Fruit fly (Drosophila melanogaster) whole organism, wandering third instar larva: ENCODE measurements around the gene CG18301.

ENCODE experiments used
- GATAd ChIP-seq: sonication (Bioruptor generic); optimal IDR thresholded peaks from 2 replicates; lab custom pipeline; 2016; ENCODE audit warnings: missing biosample characterization, missing genetic modification characterization
- Hr83 ChIP-seq: fragments of 200-300 bp; sonication (Bioruptor generic); optimal IDR thresholded peaks from 2 replicates; lab custom pipeline; 2016; ENCODE audit warnings: missing biosample characterization, mild to moderate bottlenecking, missing genetic modification characterization, moderate library complexity; ENCODE audit not compliant: poor library complexity, severe bottlenecking
- Rel ChIP-seq, 2 experiments: fragments of 200-800 bp; sonication (Bioruptor generic) in 1 of 2; optimal IDR thresholded peaks; 2 replicates in 1 of 2; 3 replicates in 1 of 2; lab custom pipeline; 2016 to 2019; ENCODE audit warnings: mild to moderate bottlenecking in 2 of 2, missing biosample characterization in 2 of 2, missing genetic modification characterization in 2 of 2, moderate library complexity in 1 of 2
- dl ChIP-seq, 2 experiments: fragments of 175-275, 200-275 bp in 1 of 2; fragments of 200-275 bp in 1 of 2; sonication (Bioruptor generic); optimal IDR thresholded peaks; lab custom pipeline; 2018; ENCODE audit warnings: mild to moderate bottlenecking in 2 of 2, missing biosample characterization in 2 of 2, missing genetic modification characterization in 2 of 2, moderate library complexity in 2 of 2; ENCODE audit not compliant: partially characterized antibody in 2 of 2, insufficient read depth in 1 of 2
- dsf ChIP-seq: sonication (Bioruptor generic); optimal IDR thresholded peaks from 2 replicates; lab custom pipeline; 2016; ENCODE audit warnings: missing biosample characterization, missing genetic modification characterization, borderline replicate concordance
- ey ChIP-seq: fragments of 200-800 bp; sonication (Bioruptor generic); optimal IDR thresholded peaks from 2 replicates; lab custom pipeline; 2016; ENCODE audit warnings: missing biosample characterization, missing genetic modification characterization
- fru ChIP-seq: fragments of 200-800 bp; sonication (Bioruptor generic); optimal IDR thresholded peaks from 3 replicates; lab custom pipeline; 2016; ENCODE audit warnings: missing biosample characterization, mild to moderate bottlenecking, missing genetic modification characterization
- h ChIP-seq: fragments of 200-800 bp; sonication (Bioruptor generic); optimal IDR thresholded peaks from 3 replicates; lab custom pipeline; 2016; ENCODE audit warnings: missing biosample characterization, mild to moderate bottlenecking, missing genetic modification characterization
- jim ChIP-seq: fragments of 175-275, 200-325 bp; sonication (Bioruptor generic); optimal IDR thresholded peaks from 2 replicates; lab custom pipeline; 2016; ENCODE audit warnings: missing biosample characterization, mild to moderate bottlenecking, missing genetic modification characterization
- usp ChIP-seq: fragments of >200 bp; optimal IDR thresholded peaks from 2 replicates; lab custom pipeline; 2017; ENCODE audit warnings: missing biosample characterization, missing genetic modification characterization

DNA sequence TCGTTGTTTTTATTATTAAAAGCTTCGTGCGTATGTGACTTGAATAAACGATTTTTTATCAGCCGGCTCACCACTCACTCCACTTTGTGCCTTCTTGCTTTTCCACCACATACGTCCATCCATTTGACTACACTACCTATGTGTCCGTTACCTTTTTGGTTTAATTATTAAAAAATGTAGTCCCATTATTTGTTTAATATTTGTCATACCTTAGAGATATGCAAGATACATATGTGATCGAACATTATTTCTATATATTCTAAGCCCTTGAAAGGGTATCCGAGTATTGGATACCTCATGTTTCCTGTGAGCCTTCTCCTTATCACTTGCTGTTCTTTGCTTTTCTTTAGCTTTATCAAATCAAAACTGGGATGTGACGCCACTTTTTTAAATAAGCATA is 12.4 kb upstream of the CG18301 start:
- TF ChIP-seq GATAd (GFP tag; lab: Kevin White, UChicago) (no peak), usp (GFP tag; lab: Kevin White, UChicago) (no peak), dl (GFP tag; optimal IDR thresholded peaks at IDR 0.05; lab: Kevin White, UChicago; ENCODE audit: insufficient read depth in 1 of 2, partially characterized antibody in 2 of 2) (no peak), Hr83 (GFP tag; lab: Kevin White, UChicago) (no peak), Rel (GFP tag; optimal IDR thresholded peaks at IDR 0.05; lab: Kevin White, UChicago) (no peak), Rel (tag; optimal IDR thresholded peaks at IDR 0.05; lab: Kevin White, UChicago) (peak; percentile 21), jim (GFP tag; lab: Kevin White, UChicago) (no peak), dsf (GFP tag; lab: Kevin White, UChicago) (peak; percentile 11), h (GFP tag; lab: Kevin White, UChicago) (peak; percentile 90), fru (GFP tag; lab: Kevin White, UChicago) (peak; percentile 84), ey (peak; percentile 84)
